Worm (Caenorhabditis elegans) whole organism, late embryonic: ENCODE measurements around the gene str-246.

ENCODE experiments used
- ama-1 ChIP-seq: fragments of 150-350 bp; optimal IDR thresholded peaks from 2 replicates; lab custom pipeline; 2014
- ceh-22 ChIP-seq: sonication (generic microtip); optimal IDR thresholded peaks from 2 replicates; lab custom pipeline; 2017; ENCODE audit warnings: missing biosample characterization, missing genetic modification characterization
- fax-1 ChIP-seq: sonication (generic microtip); optimal IDR thresholded peaks from 2 replicates; lab custom pipeline; 2016; ENCODE audit warnings: missing genotype, missing genetic modification characterization, missing compliant biosample characterization
- fkh-10 ChIP-seq: fragments of 150-350 bp; optimal IDR thresholded peaks from 2 replicates; lab custom pipeline; 2014; ENCODE audit warnings: missing biosample characterization, missing genetic modification reagents, missing genetic modification characterization
- nfya-1 ChIP-seq: sonication (generic microtip); optimal IDR thresholded peaks from 2 replicates; lab custom pipeline; 2017; ENCODE audit warnings: missing genetic modification characterization, mild to moderate bottlenecking, missing compliant biosample characterization, antibody characterized with exemption, moderate library complexity
- pat-9 ChIP-seq: fragments of 200-800 bp; sonication (Bioruptor generic); optimal IDR thresholded peaks from 2 replicates; lab custom pipeline; 2018; ENCODE audit warnings: mild to moderate bottlenecking, missing genetic modification characterization, moderate library complexity, missing compliant biosample characterization
- pha-2 ChIP-seq: sonication (generic microtip); optimal IDR thresholded peaks from 2 replicates; lab custom pipeline; 2017; ENCODE audit warnings: mild to moderate bottlenecking, missing genetic modification characterization, missing compliant biosample characterization
- pha-4 ChIP-seq: fragments of 150-350 bp; optimal IDR thresholded peaks from 2 replicates; lab custom pipeline; 2018; ENCODE audit warnings: missing biosample characterization, missing genetic modification reagents, missing genetic modification characterization
- rnt-1 ChIP-seq: sonication (generic microtip); optimal IDR thresholded peaks from 2 replicates; lab custom pipeline; 2016; ENCODE audit warnings: missing genetic modification characterization, missing compliant biosample characterization
- tbx-2 ChIP-seq: sonication (generic microtip); optimal IDR thresholded peaks from 2 replicates; lab custom pipeline; 2016; ENCODE audit warnings: missing genetic modification characterization, missing compliant biosample characterization
- unc-3 ChIP-seq, 2 experiments: fragments of 200-800 bp in 1 of 2; sonication (Bioruptor generic) in 1 of 2; sonication (generic microtip) in 1 of 2; conservative IDR thresholded peaks in 1 of 2; optimal IDR thresholded peaks in 1 of 2; 2 replicates each; pipeline versions ENCODE4 v1.3.6 to Lab custom; 2016 to 2022; ENCODE audit warnings: missing compliant biosample characterization in 2 of 2, missing genetic modification characterization in 2 of 2, missing genetic modification reagents in 1 of 2

ce11 chrIII:11050658-11051118 lies 26.8 kb upstream of the str-246 start:
- TF ChIP-seq fkh-10 (GFP tag; lab: Kevin White, UChicago) (no peak), rnt-1 (tag; lab: Kevin White, UChicago) (no peak), nfya-1 (no peak), fax-1 (tag; lab: Kevin White, UChicago) (no peak), ama-1 (lab: Kevin White, UChicago) (no peak), unc-3 (GFP tag; conservative IDR thresholded peaks at IDR 0.05; lab: Robert Waterston, UW) (no peak), unc-3 (tag; optimal IDR thresholded peaks at IDR 0.05; lab: Kevin White, UChicago) (no peak), tbx-2 (tag; lab: Kevin White, UChicago) (no peak), pha-2 (tag; lab: Kevin White, UChicago) (no peak), ceh-22 (tag; lab: Kevin White, UChicago) (no peak), pha-4 (no peak), pat-9 (tag; lab: Kevin White, UChicago) (no peak)
